Worm (Caenorhabditis elegans): ENCODE data around the gene nhr-255.

DNA sequence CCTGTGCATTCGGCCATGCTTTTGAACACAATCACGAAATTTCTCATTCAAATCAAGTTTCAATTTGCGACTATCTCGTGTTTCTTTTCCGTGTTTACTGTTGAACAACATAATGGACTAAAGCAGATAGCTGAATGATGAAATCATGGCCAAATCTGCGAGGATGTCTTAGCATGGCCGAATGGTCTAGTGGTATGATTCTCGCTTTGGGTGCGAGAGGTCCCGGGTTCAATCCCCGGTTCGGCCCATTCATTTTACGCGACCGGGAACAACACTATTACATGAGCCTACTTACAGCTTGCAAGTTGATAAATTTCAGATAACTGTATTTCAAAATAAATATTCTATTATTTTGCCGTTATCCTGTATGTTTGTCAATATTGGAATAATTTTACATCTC, 8.8 kb downstream of the nhr-255 start:
- TF ChIP-seq sup-37 (GFP tag; optimal IDR thresholded peaks at IDR 0.05): no peak
- TF ChIP-seq rnt-1 (tag; optimal IDR thresholded peaks at IDR 0.05): no peak
- TF ChIP-seq C34B4.2 (tag; optimal IDR thresholded peaks at IDR 0.05): no peak
- TF ChIP-seq ceh-90 (tag; optimal IDR thresholded peaks at IDR 0.05): no peak

Data from whole organism, L1 larva.